Worm (Caenorhabditis elegans) whole organism, late embryonic: ENCODE data around the gene col-91.

Source experiments
- C08G9.2 ChIP-seq: sonication (generic microtip); optimal IDR thresholded peaks from 2 replicates; lab custom pipeline; 2016; ENCODE audit warnings: mild to moderate bottlenecking, missing genetic modification characterization, moderate library complexity, missing compliant biosample characterization
- C38D4.7 ChIP-seq: fragments of 200-800 bp; sonication (Bioruptor generic); optimal IDR thresholded peaks from 2 replicates; lab custom pipeline; 2018; ENCODE audit warnings: mild to moderate bottlenecking, missing genetic modification characterization, moderate library complexity, missing compliant biosample characterization
- F13H6.1 ChIP-seq: sonication (generic microtip); optimal IDR thresholded peaks from 2 replicates; lab custom pipeline; 2016; ENCODE audit warnings: missing genetic modification characterization, missing compliant biosample characterization
- K02D7.2 ChIP-seq: sonication (generic microtip); optimal IDR thresholded peaks from 2 replicates; lab custom pipeline; 2017; ENCODE audit warnings: mild to moderate bottlenecking, missing genetic modification characterization, missing compliant biosample characterization
- T23F11.4 ChIP-seq: fragments of 200-800 bp; sonication (Bioruptor generic); optimal IDR thresholded peaks from 2 replicates; lab custom pipeline; 2018; ENCODE audit warnings: mild to moderate bottlenecking, missing genetic modification characterization, missing compliant biosample characterization
- Y22D7AL.16 ChIP-seq: sonication (generic microtip); optimal IDR thresholded peaks from 2 replicates; lab custom pipeline; 2016; ENCODE audit warnings: missing genetic modification characterization, missing compliant biosample characterization
- ahr-1 ChIP-seq: sonication (generic microtip); optimal IDR thresholded peaks from 2 replicates; lab custom pipeline; 2016; ENCODE audit warnings: missing genetic modification characterization, missing compliant biosample characterization
- ceh-14 ChIP-seq: sonication (generic microtip); optimal IDR thresholded peaks from 2 replicates; lab custom pipeline; 2016; ENCODE audit warnings: missing genotype, missing genetic modification characterization, missing compliant biosample characterization
- ceh-18 ChIP-seq: sonication (generic microtip); optimal IDR thresholded peaks from 2 replicates; lab custom pipeline; 2016; ENCODE audit warnings: missing genetic modification characterization, missing compliant biosample characterization
- ceh-2 ChIP-seq: sonication (generic microtip); optimal IDR thresholded peaks from 2 replicates; lab custom pipeline; 2016; ENCODE audit warnings: missing genotype, missing genetic modification characterization, missing compliant biosample characterization
- ceh-22 ChIP-seq: sonication (generic microtip); optimal IDR thresholded peaks from 2 replicates; lab custom pipeline; 2017; ENCODE audit warnings: missing biosample characterization, missing genetic modification characterization
- ceh-24 ChIP-seq: sonication (generic microtip); optimal IDR thresholded peaks from 2 replicates; lab custom pipeline; 2016; ENCODE audit warnings: mild to moderate bottlenecking, missing genetic modification characterization, missing compliant biosample characterization
- ceh-30 ChIP-seq: fragments of 150-350 bp; optimal IDR thresholded peaks from 2 replicates; lab custom pipeline; 2014; ENCODE audit warnings: missing biosample characterization, missing genetic modification characterization
- ceh-45 ChIP-seq: fragments of 200-800 bp; sonication (Bioruptor generic); IDR thresholded peaks from 2 replicates; pipeline ENCODE4 v1.3.6; 2022; ENCODE audit warnings: missing genetic modification reagents, missing genetic modification characterization, missing compliant biosample characterization
- ceh-48 ChIP-seq: sonication (generic microtip); optimal IDR thresholded peaks from 2 replicates; lab custom pipeline; 2016; ENCODE audit warnings: missing genetic modification characterization, inconsistent platforms, missing compliant biosample characterization
- ceh-9 ChIP-seq: sonication (generic microtip); optimal IDR thresholded peaks from 2 replicates; lab custom pipeline; 2016; ENCODE audit warnings: mild to moderate bottlenecking, missing genetic modification characterization, inconsistent platforms, missing compliant biosample characterization
- che-1 ChIP-seq: sonication (generic microtip); optimal IDR thresholded peaks from 2 replicates; lab custom pipeline; 2016; ENCODE audit warnings: mild to moderate bottlenecking, missing genetic modification characterization, missing compliant biosample characterization
- dmd-4 ChIP-seq: sonication (generic microtip); optimal IDR thresholded peaks from 2 replicates; lab custom pipeline; 2016; ENCODE audit warnings: borderline replicate concordance, missing genetic modification characterization, missing compliant biosample characterization
- dve-1 ChIP-seq: sonication (generic microtip); optimal IDR thresholded peaks from 2 replicates; lab custom pipeline; 2017; ENCODE audit warnings: antibody characterized with exemption, mild to moderate bottlenecking, missing genetic modification characterization, missing compliant biosample characterization
- elt-2 ChIP-seq: sonication (generic microtip); optimal IDR thresholded peaks from 2 replicates; lab custom pipeline; 2016; ENCODE audit warnings: missing genetic modification reagents, missing genetic modification characterization, missing compliant biosample characterization
- eyg-1 ChIP-seq: sonication (generic microtip); optimal IDR thresholded peaks from 2 replicates; lab custom pipeline; 2016; ENCODE audit warnings: missing genotype, missing genetic modification characterization, missing compliant biosample characterization
- fkh-10 ChIP-seq: fragments of 150-350 bp; optimal IDR thresholded peaks from 2 replicates; lab custom pipeline; 2014; ENCODE audit warnings: missing biosample characterization, missing genetic modification reagents, missing genetic modification characterization
- fkh-6 ChIP-seq: sonication (generic microtip); optimal IDR thresholded peaks from 2 replicates; lab custom pipeline; 2016; ENCODE audit warnings: missing genetic modification characterization, missing compliant biosample characterization
- gmeb-2 ChIP-seq: sonication (generic microtip); optimal IDR thresholded peaks from 2 replicates; lab custom pipeline; 2016; ENCODE audit warnings: missing genetic modification characterization, inconsistent platforms, missing compliant biosample characterization
- hlh-30 ChIP-seq: sonication (generic microtip); optimal IDR thresholded peaks from 2 replicates; lab custom pipeline; 2017; ENCODE audit warnings: antibody characterized with exemption, missing genetic modification characterization, missing compliant biosample characterization; ENCODE audit not compliant: insufficient read depth
- hlh-8 ChIP-seq: sonication (generic microtip); optimal IDR thresholded peaks from 2 replicates; lab custom pipeline; 2016; ENCODE audit warnings: missing genotype, missing genetic modification characterization, missing compliant biosample characterization
- lim-6 ChIP-seq: sonication (generic microtip); optimal IDR thresholded peaks from 2 replicates; lab custom pipeline; 2016; ENCODE audit warnings: missing genetic modification characterization, missing compliant biosample characterization
- lin-11 ChIP-seq: fragments of 200-800 bp; sonication (Bioruptor generic); optimal IDR thresholded peaks from 2 replicates; lab custom pipeline; 2018; ENCODE audit warnings: mild to moderate bottlenecking, missing genetic modification characterization, missing compliant biosample characterization
- mec-3 ChIP-seq: sonication (generic microtip); optimal IDR thresholded peaks from 2 replicates; lab custom pipeline; 2016; ENCODE audit warnings: borderline replicate concordance, missing genetic modification characterization, missing compliant biosample characterization
- nfya-1 ChIP-seq: sonication (generic microtip); optimal IDR thresholded peaks from 2 replicates; lab custom pipeline; 2017; ENCODE audit warnings: missing genetic modification characterization, mild to moderate bottlenecking, missing compliant biosample characterization, antibody characterized with exemption, moderate library complexity
- nhr-11 ChIP-seq: fragments of 150-350 bp; optimal IDR thresholded peaks from 2 replicates; lab custom pipeline; 2014; ENCODE audit warnings: missing biosample characterization, missing genetic modification characterization
- npax-4 ChIP-seq: sonication (generic microtip); optimal IDR thresholded peaks from 2 replicates; lab custom pipeline; 2016; ENCODE audit warnings: missing genetic modification characterization, missing compliant biosample characterization
- odd-2 ChIP-seq: sonication (generic microtip); optimal IDR thresholded peaks from 2 replicates; lab custom pipeline; 2017; ENCODE audit warnings: antibody characterized with exemption, mild to moderate bottlenecking, missing genetic modification characterization, missing compliant biosample characterization
- pha-2 ChIP-seq: sonication (generic microtip); optimal IDR thresholded peaks from 2 replicates; lab custom pipeline; 2017; ENCODE audit warnings: mild to moderate bottlenecking, missing genetic modification characterization, missing compliant biosample characterization
- pqm-1 ChIP-seq: sonication (generic microtip); optimal IDR thresholded peaks from 2 replicates; lab custom pipeline; 2016; ENCODE audit warnings: missing genetic modification characterization, missing compliant biosample characterization
- ref-2 ChIP-seq: sonication (generic microtip); optimal IDR thresholded peaks from 2 replicates; lab custom pipeline; 2016; ENCODE audit warnings: missing genetic modification characterization, missing compliant biosample characterization
- sox-2 ChIP-seq: fragments of 200-800 bp; sonication (Bioruptor generic); IDR thresholded peaks from 2 replicates; pipeline ENCODE4 v1.3.6; 2022; ENCODE audit warnings: missing genetic modification reagents, missing genetic modification characterization, missing compliant biosample characterization
- tbx-2 ChIP-seq: sonication (generic microtip); optimal IDR thresholded peaks from 2 replicates; lab custom pipeline; 2016; ENCODE audit warnings: missing genetic modification characterization, missing compliant biosample characterization
- tbx-7 ChIP-seq: sonication (generic microtip); optimal IDR thresholded peaks from 2 replicates; lab custom pipeline; 2016; ENCODE audit warnings: missing genotype, missing genetic modification characterization, missing compliant biosample characterization
- ttx-3 ChIP-seq: sonication (generic microtip); optimal IDR thresholded peaks from 2 replicates; lab custom pipeline; 2016; ENCODE audit warnings: missing genetic modification reagents, missing genetic modification characterization, missing compliant biosample characterization
- unc-3 ChIP-seq, 2 experiments: fragments of 200-800 bp in 1 of 2; sonication (Bioruptor generic) in 1 of 2; sonication (generic microtip) in 1 of 2; conservative IDR thresholded peaks in 1 of 2; optimal IDR thresholded peaks in 1 of 2; 2 replicates each; pipeline versions ENCODE4 v1.3.6 to Lab custom; 2016 to 2022; ENCODE audit warnings: missing compliant biosample characterization in 2 of 2, missing genetic modification characterization in 2 of 2, missing genetic modification reagents in 1 of 2
- unc-42 ChIP-seq: sonication (generic microtip); optimal IDR thresholded peaks from 2 replicates; lab custom pipeline; 2016; ENCODE audit warnings: missing genotype, missing genetic modification characterization, missing compliant biosample characterization
- unc-55 ChIP-seq: sonication (generic microtip); optimal IDR thresholded peaks from 2 replicates; lab custom pipeline; 2017; ENCODE audit warnings: missing biosample characterization, missing genetic modification reagents, missing genetic modification characterization
- unc-86 ChIP-seq: sonication (generic microtip); optimal IDR thresholded peaks from 2 replicates; lab custom pipeline; 2016; ENCODE audit warnings: missing genetic modification characterization, missing compliant biosample characterization

Gene col-91

ce11 chrIII:8232634-8233033, 30.8 kb downstream of the col-91 start, which contains the start of gene henn-1:
henn-1 (plus strand) TSS chrIII:8232651.
- TF ChIP-seq che-1 (tag; lab: Kevin White, UChicago) (no peak), npax-4 (tag; lab: Kevin White, UChicago) (no peak), ceh-18 (no peak), tbx-7 (tag; lab: Kevin White, UChicago) (no peak)

- TF ChIP-seq ttx-3 (no peak), tbx-2 (no peak), unc-42 (no peak), Y22D7AL.16 (no peak), C08G9.2 (tag; lab: Kevin White, UChicago) (no peak), pha-2 (tag; lab: Kevin White, UChicago) (no peak), ref-2 (tag; lab: Kevin White, UChicago) (no peak), C38D4.7 (no peak), F13H6.1 (tag; lab: Kevin White, UChicago) (no peak), unc-86 (tag; lab: Kevin White, UChicago) (no peak), odd-2 (tag; lab: Kevin White, UChicago) (no peak), ceh-18 (no peak), gmeb-2 (tag; lab: Kevin White, UChicago) (no peak), ceh-2 (tag; lab: Kevin White, UChicago) (no peak), ceh-45 (GFP tag; lab: Robert Waterston, UW) (no peak), unc-3 (GFP tag; conservative IDR thresholded peaks at IDR 0.05; lab: Robert Waterston, UW) (no peak), unc-3 (tag; optimal IDR thresholded peaks at IDR 0.05; lab: Kevin White, UChicago) (no peak), sox-2 (no peak), hlh-30 (tag; lab: Kevin White, UChicago) (no peak)
- TF ChIP-seq, all 69 proteins: peak for 0
Observed at ce11 chrIII:8229480-8229879, 34.0 kb downstream of the col-91 start.

- TF ChIP-seq ceh-22 (tag; lab: Kevin White, UChicago): no peak
- no peak for TF ChIP-seq dmd-4 (tag; lab: Kevin White, UChicago)
- TF ChIP-seq ceh-48 (tag; lab: Kevin White, UChicago): no peak
- no peak for TF ChIP-seq lim-6 (tag; lab: Kevin White, UChicago)
- no peak for TF ChIP-seq ceh-2 (tag; lab: Kevin White, UChicago)
- no peak for TF ChIP-seq fkh-10 (GFP tag; lab: Kevin White, UChicago)
- no peak for TF ChIP-seq ahr-1 (tag; lab: Kevin White, UChicago)
- no peak for TF ChIP-seq nhr-11 (tag; lab: Kevin White, UChicago)
- no peak for TF ChIP-seq T23F11.4 (GFP tag; lab: Kevin White, UChicago)
- TF ChIP-seq dve-1 (tag; lab: Kevin White, UChicago): no peak
- TF ChIP-seq hlh-30 (tag; lab: Kevin White, UChicago): no peak
- no peak for TF ChIP-seq ceh-30
- TF ChIP-seq C08G9.2 (tag; lab: Kevin White, UChicago): no peak
- TF ChIP-seq, all 69 proteins: peak for 0
Observed at ce11 chrIII:8228916-8229315, 34.5 kb downstream of the col-91 start.

- TF ChIP-seq ceh-14 (tag; lab: Kevin White, UChicago): peak; percentile 13
- no peak for TF ChIP-seq lin-11
- peak; percentile 57 for TF ChIP-seq ceh-18
- TF ChIP-seq ceh-22 (tag; lab: Kevin White, UChicago): no peak
- TF ChIP-seq unc-55 (GFP tag; lab: Kevin White, UChicago): peak; percentile 77
- TF ChIP-seq sox-2: no peak
- no peak for TF ChIP-seq pqm-1 (tag; lab: Kevin White, UChicago)
- TF ChIP-seq fkh-6 (tag; lab: Kevin White, UChicago): no peak
- TF ChIP-seq K02D7.2 (tag; lab: Kevin White, UChicago): no peak
- no peak for TF ChIP-seq dve-1 (tag; lab: Kevin White, UChicago)
- TF ChIP-seq dmd-4 (tag; lab: Kevin White, UChicago): no peak
- TF ChIP-seq lim-6 (tag; lab: Kevin White, UChicago): no peak
- TF ChIP-seq ceh-30: no peak
- TF ChIP-seq che-1 (tag; lab: Kevin White, UChicago): no peak
- TF ChIP-seq ceh-9 (tag; lab: Kevin White, UChicago): no peak
- TF ChIP-seq nfya-1 (tag; lab: Kevin White, UChicago): peak; percentile 52
- TF ChIP-seq Y22D7AL.16: no peak
- no peak for TF ChIP-seq T23F11.4 (GFP tag; lab: Kevin White, UChicago)
- peak; percentile 95 for TF ChIP-seq hlh-30 (tag; lab: Kevin White, UChicago)
- TF ChIP-seq ceh-24: no peak
- TF ChIP-seq C08G9.2 (tag; lab: Kevin White, UChicago): no peak
- TF ChIP-seq unc-42: peak; percentile 1
- TF ChIP-seq mec-3 (tag; lab: Kevin White, UChicago): no peak
- no peak for TF ChIP-seq eyg-1
- no peak for TF ChIP-seq gmeb-2 (tag; lab: Kevin White, UChicago)
- TF ChIP-seq C38D4.7: no peak
- TF ChIP-seq hlh-8 (tag; lab: Kevin White, UChicago): no peak
- TF ChIP-seq elt-2 (tag; lab: Kevin White, UChicago): no peak
Observed at ce11 chrIII:8227511-8227910, 36.0 kb downstream of the col-91 start, which contains the start of gene fbxl-1. fbxl-1 (plus strand) TSS chrIII:8227830.
